Worm (Caenorhabditis elegans) whole organism, L3 larva: ENCODE measurements around the gene ncx-2.

Source experiments
- R02D3.7 ChIP-seq: fragments of 150-350 bp; optimal IDR thresholded peaks from 2 replicates; lab custom pipeline; 2014; ENCODE audit warnings: missing biosample characterization, missing genetic modification characterization
- ZK546.5 ChIP-seq: sonication (generic microtip); optimal IDR thresholded peaks from 2 replicates; lab custom pipeline; 2017; ENCODE audit warnings: missing biosample characterization, missing genetic modification characterization
- aly-2 ChIP-seq: fragments of 150-350 bp; optimal IDR thresholded peaks from 2 replicates; lab custom pipeline; 2014; ENCODE audit warnings: missing biosample characterization, missing genetic modification characterization
- ceh-16 ChIP-seq: sonication (generic microtip); optimal IDR thresholded peaks from 2 replicates; lab custom pipeline; 2017; ENCODE audit warnings: missing biosample characterization, missing genetic modification characterization
- ceh-28 ChIP-seq: fragments of 150-350 bp; optimal IDR thresholded peaks from 2 replicates; lab custom pipeline; 2014; ENCODE audit warnings: missing biosample characterization, missing genetic modification reagents, missing genetic modification characterization
- ceh-82 ChIP-seq: fragments of 150-350 bp; optimal IDR thresholded peaks from 2 replicates; lab custom pipeline; 2014; ENCODE audit warnings: missing biosample characterization, missing genetic modification characterization
- ceh-9 ChIP-seq: sonication (generic microtip); optimal IDR thresholded peaks from 2 replicates; lab custom pipeline; 2018; ENCODE audit warnings: missing biosample characterization, missing genetic modification characterization
- daf-12 ChIP-seq: fragments of 150-350 bp; optimal IDR thresholded peaks from 2 replicates; lab custom pipeline; 2014; ENCODE audit warnings: missing biosample characterization, missing genetic modification reagents, missing genetic modification characterization
- egl-27 ChIP-seq: sonication (generic microtip); optimal IDR thresholded peaks from 4 replicates; lab custom pipeline; 2017; ENCODE audit warnings: missing biosample characterization, missing genetic modification reagents, missing genetic modification characterization
- egl-5 ChIP-seq: fragments of 150-350 bp; optimal IDR thresholded peaks from 2 replicates; lab custom pipeline; 2017; ENCODE audit warnings: missing biosample characterization, missing genetic modification reagents, missing genetic modification characterization, inconsistent platforms
- elt-2 ChIP-seq: sonication (generic microtip); optimal IDR thresholded peaks from 2 replicates; lab custom pipeline; 2016; ENCODE audit warnings: missing genetic modification reagents, mild to moderate bottlenecking, missing genetic modification characterization, missing compliant biosample characterization
- elt-3 ChIP-seq, 3 experiments: fragments of 150-350 bp in 1 of 3; sonication (generic microtip) in 2 of 3; optimal IDR thresholded peaks; 2 replicates in 2 of 3; 4 replicates in 1 of 3; lab custom pipeline; 2014 to 2017; ENCODE audit warnings: missing biosample characterization in 3 of 3, missing genetic modification characterization in 3 of 3
- eor-1 ChIP-seq, 2 experiments: fragments of 150-350 bp; optimal IDR thresholded peaks; 2 replicates each; lab custom pipeline; 2014 to 2018; ENCODE audit warnings: missing biosample characterization in 2 of 2, missing genetic modification characterization in 2 of 2
- fkh-10 ChIP-seq: sonication (generic microtip); optimal IDR thresholded peaks from 2 replicates; lab custom pipeline; 2017; ENCODE audit warnings: missing biosample characterization, missing genetic modification reagents, missing genetic modification characterization
- fos-1 ChIP-seq: fragments of 150-350 bp; optimal IDR thresholded peaks from 2 replicates; lab custom pipeline; 2014; ENCODE audit warnings: missing biosample characterization, missing genetic modification characterization
- hmg-11 ChIP-seq: sonication (generic microtip); optimal IDR thresholded peaks from 2 replicates; lab custom pipeline; 2016; ENCODE audit warnings: missing genetic modification characterization, missing compliant biosample characterization
- jun-1 ChIP-seq: fragments of 150-350 bp; optimal IDR thresholded peaks from 2 replicates; lab custom pipeline; 2014; ENCODE audit warnings: missing biosample characterization, missing genetic modification reagents, missing genetic modification characterization
- lin-15B ChIP-seq: fragments of 150-350 bp; optimal IDR thresholded peaks from 2 replicates; lab custom pipeline; 2014; ENCODE audit warnings: missing biosample characterization, missing genetic modification characterization
- lsy-12 ChIP-seq: sonication (generic microtip); optimal IDR thresholded peaks from 2 replicates; lab custom pipeline; 2016; ENCODE audit warnings: mild to moderate bottlenecking, missing genetic modification characterization, missing compliant biosample characterization
- mdl-1 ChIP-seq: fragments of 150-350 bp; optimal IDR thresholded peaks from 2 replicates; lab custom pipeline; 2014; ENCODE audit warnings: missing biosample characterization, missing genetic modification characterization
- mml-1 ChIP-seq: fragments of 150-350 bp; sonication (generic microtip); optimal IDR thresholded peaks from 3 replicates; lab custom pipeline; 2014; ENCODE audit warnings: missing biosample characterization, missing genetic modification characterization
- nhr-12 ChIP-seq: fragments of 150-350 bp; optimal IDR thresholded peaks from 2 replicates; lab custom pipeline; 2014; ENCODE audit warnings: missing biosample characterization, missing genetic modification characterization
- nhr-237 ChIP-seq: fragments of 150-350 bp; optimal IDR thresholded peaks from 2 replicates; lab custom pipeline; 2014; ENCODE audit warnings: missing biosample characterization, missing genetic modification characterization
- nhr-28 ChIP-seq: fragments of 150-350 bp; optimal IDR thresholded peaks from 2 replicates; lab custom pipeline; 2014; ENCODE audit warnings: missing biosample characterization, missing genetic modification characterization
- nhr-43 ChIP-seq: sonication (generic microtip); optimal IDR thresholded peaks from 2 replicates; lab custom pipeline; 2016; ENCODE audit warnings: mild to moderate bottlenecking, missing genetic modification characterization, missing compliant biosample characterization; ENCODE audit not compliant: poor library complexity, severe bottlenecking
- nhr-76 ChIP-seq: fragments of 150-350 bp; sonication (generic microtip); optimal IDR thresholded peaks from 5 replicates; lab custom pipeline; 2014; ENCODE audit warnings: missing biosample characterization, missing genetic modification characterization
- nhr-77 ChIP-seq: fragments of 150-350 bp; optimal IDR thresholded peaks from 2 replicates; lab custom pipeline; 2014; ENCODE audit warnings: missing biosample characterization, missing genetic modification characterization
- pha-4 ChIP-seq: fragments of 150-350 bp; optimal IDR thresholded peaks from 2 replicates; lab custom pipeline; 2014; ENCODE audit warnings: missing biosample characterization, missing genetic modification reagents, missing genetic modification characterization
- skn-1 ChIP-seq: fragments of 150-350 bp; optimal IDR thresholded peaks from 2 replicates; lab custom pipeline; 2014; ENCODE audit warnings: missing biosample characterization, missing genetic modification characterization
- snpc-4 ChIP-seq: fragments of 150-350 bp; optimal IDR thresholded peaks from 2 replicates; lab custom pipeline; 2014; ENCODE audit warnings: missing biosample characterization, missing genetic modification characterization
- tbx-2 ChIP-seq: sonication (generic microtip); optimal IDR thresholded peaks from 2 replicates; lab custom pipeline; 2016; ENCODE audit warnings: mild to moderate bottlenecking, missing genetic modification characterization, missing compliant biosample characterization
- unc-39 ChIP-seq: sonication (generic microtip); optimal IDR thresholded peaks from 4 replicates; lab custom pipeline; 2017; ENCODE audit warnings: missing biosample characterization, missing genetic modification characterization
- unc-62 ChIP-seq: fragments of 150-350 bp; sonication (generic microtip); optimal IDR thresholded peaks from 4 replicates; lab custom pipeline; 2014; ENCODE audit warnings: missing biosample characterization, missing genetic modification reagents, missing genetic modification characterization
- zag-1 ChIP-seq: fragments of 150-350 bp; optimal IDR thresholded peaks from 2 replicates; lab custom pipeline; 2014; ENCODE audit warnings: missing biosample characterization, missing genetic modification characterization
- ztf-11 ChIP-seq: fragments of 150-350 bp; optimal IDR thresholded peaks from 2 replicates; lab custom pipeline; 2014; ENCODE audit warnings: missing biosample characterization, missing genetic modification characterization
- ztf-4 ChIP-seq: fragments of 150-350 bp; optimal IDR thresholded peaks from 2 replicates; lab custom pipeline; 2014; ENCODE audit warnings: missing biosample characterization, missing genetic modification characterization

ncx-2 gene

DNA sequence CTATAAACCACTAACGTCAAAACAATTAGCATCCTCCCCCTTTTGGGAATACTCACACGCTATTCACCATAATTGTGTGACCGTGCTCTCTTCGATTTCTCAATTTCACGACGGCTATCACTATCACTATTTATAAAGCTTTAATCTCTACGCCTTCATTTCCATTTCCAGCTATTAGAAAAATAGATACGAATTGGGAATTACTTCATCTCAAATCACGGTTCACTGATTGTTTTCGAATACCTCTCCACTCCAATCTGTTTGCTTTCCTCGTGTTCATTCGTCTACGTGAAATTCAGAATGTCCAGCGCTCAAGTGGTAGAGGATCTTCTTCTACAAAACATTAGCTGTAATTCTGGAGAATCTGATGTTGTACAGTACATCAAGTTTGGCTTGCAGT lies 33.4 kb downstream of the ncx-2 start, which contains the start of gene srg-29:
Gene srg-29, plus strand, starts transcription at position 301 of the 400 bp plus-strand sequence.
- TF ChIP-seq nhr-28 (no peak), ztf-4 (tag; lab: Kevin White, UChicago) (no peak), ceh-9 (no peak), hmg-11 (tag; lab: Kevin White, UChicago) (no peak), snpc-4 (tag; lab: Kevin White, UChicago) (no peak), elt-2 (no peak), mml-1 (no peak), skn-1 (tag; lab: Kevin White, UChicago) (no peak), unc-39 (tag; lab: Kevin White, UChicago) (no peak), ztf-11 (tag; lab: Kevin White, UChicago) (no peak), mdl-1 (no peak), egl-5 (tag; lab: Kevin White, UChicago) (no peak), fkh-10 (GFP tag; lab: Kevin White, UChicago) (no peak), aly-2 (tag; lab: Kevin White, UChicago) (no peak), nhr-12 (tag; lab: Kevin White, UChicago) (no peak), eor-1 (tag; optimal IDR thresholded peaks at IDR 0.05; lab: Kevin White, UChicago) (no peak), nhr-43 (tag; lab: Kevin White, UChicago) (no peak)

DNA sequence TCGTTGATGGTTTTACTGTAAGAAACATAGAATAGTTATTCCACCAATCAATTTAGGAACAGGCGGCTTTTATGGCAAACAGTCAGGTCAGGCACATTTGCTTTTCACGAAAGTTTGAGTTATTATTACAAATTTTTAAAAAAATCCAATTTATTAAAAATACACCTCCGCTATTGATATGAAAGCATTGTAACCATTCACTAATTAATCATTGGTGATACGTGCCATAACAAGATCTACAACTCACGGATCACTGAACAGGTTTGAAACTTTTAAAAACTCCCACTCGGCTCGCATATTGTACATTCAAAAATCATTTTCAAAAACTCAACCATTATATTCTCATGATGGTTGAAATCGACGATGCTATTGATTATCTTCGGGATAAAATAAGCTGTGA lies 36.0 kb downstream of the ncx-2 start, which contains the start of gene srg-27:
Gene srg-27, plus strand, starts transcription at position 301 of the 400 bp plus-strand sequence.
- TF ChIP-seq zag-1 (tag; lab: Kevin White, UChicago) (no peak), ceh-9 (no peak), skn-1 (tag; lab: Kevin White, UChicago) (no peak), elt-3 (tag; optimal IDR thresholded peaks at IDR 0.05; lab: Kevin White, UChicago) (no peak), pha-4 (tag; lab: Kevin White, UChicago) (no peak), egl-27 (no peak), nhr-76 (no peak), ZK546.5 (tag; lab: Kevin White, UChicago) (no peak), nhr-237 (no peak), lin-15B (tag; lab: Kevin White, UChicago) (no peak), daf-12 (tag; lab: Kevin White, UChicago) (no peak), ceh-82 (no peak), ceh-28 (tag; lab: Kevin White, UChicago) (no peak), snpc-4 (tag; lab: Kevin White, UChicago) (no peak), eor-1 (tag; optimal IDR thresholded peaks at IDR 0.05; lab: Kevin White, UChicago) (no peak), aly-2 (tag; lab: Kevin White, UChicago) (no peak), fos-1 (tag; lab: Kevin White, UChicago) (no peak), jun-1 (tag; lab: Kevin White, UChicago) (no peak)

DNA sequence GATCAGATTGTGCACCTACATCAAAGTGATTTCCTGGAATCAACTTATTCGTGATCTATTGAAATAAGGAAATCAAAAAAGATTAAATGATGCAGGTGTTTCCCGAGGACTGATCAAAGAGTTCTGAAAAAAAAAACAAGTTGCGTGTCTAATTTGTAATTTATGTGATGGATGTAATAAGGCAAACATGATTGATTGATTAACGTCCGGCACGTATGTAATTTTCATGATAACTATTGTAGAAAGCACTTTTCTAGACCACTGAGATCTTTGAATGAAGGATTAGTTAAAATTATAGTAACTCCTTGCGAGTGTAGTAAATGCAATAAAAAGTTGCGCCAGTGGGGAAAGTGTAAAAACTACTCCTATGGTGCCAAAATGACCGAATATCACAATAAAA lies 41.9 kb downstream of the ncx-2 start, which contains the start of gene srg-25:
Gene srg-25, minus strand, starts transcription at position 101 of the 400 bp plus-strand sequence.
- TF ChIP-seq elt-2 (no peak), tbx-2 (no peak), ceh-28 (tag; lab: Kevin White, UChicago) (no peak), nhr-43 (tag; lab: Kevin White, UChicago) (no peak), ceh-82 (no peak), unc-62 (GFP tag; lab: Kevin White, UChicago) (no peak), nhr-77 (no peak), aly-2 (tag; lab: Kevin White, UChicago) (no peak), zag-1 (tag; lab: Kevin White, UChicago) (no peak)

DNA sequence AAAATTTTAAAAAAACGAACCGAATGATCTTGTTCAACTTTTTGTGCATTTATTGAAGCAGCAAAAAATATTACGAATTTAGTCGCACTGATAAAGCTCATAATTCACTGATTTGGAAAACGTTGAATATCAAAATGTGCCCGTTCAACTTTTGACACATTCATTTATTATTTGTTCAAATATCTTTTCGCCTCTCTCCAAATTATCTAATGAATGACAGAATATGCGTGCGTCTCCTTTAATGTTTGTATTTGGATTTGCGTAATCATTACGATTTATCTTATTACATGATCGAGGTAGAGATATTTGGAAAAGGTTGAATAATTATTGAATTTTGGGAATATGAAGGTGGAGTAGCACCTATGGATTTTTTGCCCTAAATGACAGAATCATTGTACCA lies 46.0 kb downstream of the ncx-2 start, which contains the start of gene T09D3.3:
Gene T09D3.3, minus strand, starts transcription at position 101 of the 400 bp plus-strand sequence.
- TF ChIP-seq ceh-16 (tag; lab: Kevin White, UChicago) (no peak), R02D3.7 (no peak), lsy-12 (tag; lab: Kevin White, UChicago) (no peak), ceh-82 (no peak), nhr-43 (tag; lab: Kevin White, UChicago) (no peak)
